Fruit fly (Drosophila melanogaster) whole organism, prepupa: ENCODE measurements around the gene RhoGEF3.

ENCODE experiments used
- Blimp-1 ChIP-seq: fragments of 200-800 bp; sonication (Bioruptor generic); optimal IDR thresholded peaks from 3 replicates; lab custom pipeline; 2017; ENCODE audit warnings: missing biosample characterization, missing genetic modification characterization, mild to moderate bottlenecking, moderate library complexity, missing genetic modification reagents
- CG10631 ChIP-seq: fragments of 200-800 bp; sonication (Bioruptor generic); optimal IDR thresholded peaks from 2 replicates; lab custom pipeline; 2016; ENCODE audit warnings: missing biosample characterization, missing genetic modification characterization
- CG10669 ChIP-seq: fragments of 200-800 bp; sonication (Bioruptor generic); optimal IDR thresholded peaks from 3 replicates; lab custom pipeline; 2018; ENCODE audit warnings: missing biosample characterization, mild to moderate bottlenecking, missing genetic modification characterization, moderate library complexity
- CG11762 ChIP-seq: fragments of 200-800 bp; sonication (Bioruptor generic); optimal IDR thresholded peaks from 3 replicates; lab custom pipeline; 2016; ENCODE audit warnings: missing biosample characterization, missing genetic modification characterization; ENCODE audit not compliant: insufficient read depth
- CG11902 ChIP-seq: fragments of 200-800 bp; sonication (Bioruptor generic); optimal IDR thresholded peaks from 3 replicates; lab custom pipeline; 2016; ENCODE audit warnings: missing biosample characterization, missing genetic modification characterization
- CG15336 ChIP-seq: fragments of 200-800 bp; sonication (Bioruptor generic); IDR thresholded peaks from 2 replicates; pipeline ENCODE4 v1.3.6; 2022; ENCODE audit warnings: missing biosample characterization, missing genetic modification characterization
- CG1621 ChIP-seq: fragments of 200-800 bp; sonication (Bioruptor generic); optimal IDR thresholded peaks from 3 replicates; lab custom pipeline; 2018; ENCODE audit warnings: missing biosample characterization, mild to moderate bottlenecking, missing genetic modification characterization
- CG16779 ChIP-seq: fragments of 200-800 bp; sonication (Bioruptor generic); optimal IDR thresholded peaks from 3 replicates; lab custom pipeline; 2017; ENCODE audit warnings: missing biosample characterization, mild to moderate bottlenecking, missing genetic modification characterization
- CG31627 ChIP-seq: fragments of 200-800 bp; sonication (Bioruptor generic); optimal IDR thresholded peaks from 3 replicates; lab custom pipeline; 2016; ENCODE audit warnings: missing biosample characterization, missing genetic modification characterization
- CG4318 ChIP-seq: fragments of 200-800 bp; sonication (Bioruptor generic); optimal IDR thresholded peaks from 3 replicates; lab custom pipeline; 2017; ENCODE audit warnings: missing biosample characterization, mild to moderate bottlenecking, missing genetic modification characterization
- CG6163 ChIP-seq: fragments of 200-800 bp; sonication (Bioruptor generic); IDR thresholded peaks from 3 replicates; pipeline ENCODE4 v1.3.6; 2022; ENCODE audit warnings: missing biosample characterization, missing genetic modification characterization
- CG6808 ChIP-seq: fragments of 200-800 bp; sonication (Bioruptor generic); optimal IDR thresholded peaks from 3 replicates; lab custom pipeline; 2017; ENCODE audit warnings: missing biosample characterization, missing genetic modification characterization, mild to moderate bottlenecking, moderate library complexity, missing genetic modification reagents
- CG8119 ChIP-seq: fragments of 200-800 bp; sonication (Bioruptor generic); IDR thresholded peaks from 3 replicates; pipeline ENCODE4 v1.3.6; 2022; ENCODE audit warnings: missing biosample characterization, missing genetic modification characterization
- CG8319 ChIP-seq: fragments of 200-800 bp; sonication (Bioruptor generic); optimal IDR thresholded peaks from 3 replicates; lab custom pipeline; 2016; ENCODE audit warnings: missing biosample characterization, missing genetic modification characterization
- Ets21C ChIP-seq: fragments of 200-800 bp; sonication (Bioruptor generic); optimal IDR thresholded peaks from 3 replicates; lab custom pipeline; 2016; ENCODE audit warnings: missing biosample characterization, missing genetic modification characterization
- Ets96B ChIP-seq: fragments of 200-800 bp; optimal IDR thresholded peaks from 2 replicates; lab custom pipeline; 2019; ENCODE audit warnings: missing biosample characterization, mild to moderate bottlenecking, missing genetic modification characterization, moderate library complexity
- Hr38 ChIP-seq: sonication (Bioruptor generic); optimal IDR thresholded peaks from 2 replicates; lab custom pipeline; 2016; ENCODE audit warnings: missing biosample characterization, missing genetic modification characterization
- Met ChIP-seq: fragments of 200-800 bp; sonication (Bioruptor generic); optimal IDR thresholded peaks from 3 replicates; lab custom pipeline; 2016; ENCODE audit warnings: missing biosample characterization, missing genetic modification characterization
- OdsH ChIP-seq: fragments of 200-800 bp; sonication (Bioruptor generic); optimal IDR thresholded peaks from 3 replicates; lab custom pipeline; 2016; ENCODE audit warnings: missing biosample characterization, missing genetic modification characterization
- Smox ChIP-seq: fragments of 200-800 bp; sonication (Bioruptor generic); optimal IDR thresholded peaks from 3 replicates; lab custom pipeline; 2016; ENCODE audit warnings: missing biosample characterization, missing genetic modification characterization
- Sox102F ChIP-seq: fragments of 200-800 bp; sonication (Bioruptor generic); optimal IDR thresholded peaks from 2 replicates; lab custom pipeline; 2016; ENCODE audit warnings: missing biosample characterization, mild to moderate bottlenecking, missing genetic modification characterization
- Sox14 ChIP-seq: fragments of 200-800 bp; sonication (Bioruptor generic); optimal IDR thresholded peaks from 3 replicates; lab custom pipeline; 2016; ENCODE audit warnings: missing biosample characterization, missing genetic modification characterization
- Sox15 ChIP-seq: fragments of 200-800 bp; sonication (Bioruptor generic); optimal IDR thresholded peaks from 3 replicates; lab custom pipeline; 2016; ENCODE audit warnings: missing biosample characterization, missing genetic modification characterization
- achi ChIP-seq: fragments of 200-800 bp; sonication (Bioruptor generic); optimal IDR thresholded peaks from 3 replicates; lab custom pipeline; 2016; ENCODE audit warnings: missing biosample characterization, missing genetic modification characterization
- eg ChIP-seq: fragments of 200-800 bp; sonication (Bioruptor generic); IDR thresholded peaks from 3 replicates; pipeline ENCODE4 v1.3.6; 2022; ENCODE audit warnings: missing biosample characterization, missing genetic modification characterization
- fkh ChIP-seq: fragments of 200-800 bp; sonication (Bioruptor generic); optimal IDR thresholded peaks from 3 replicates; lab custom pipeline; 2017; ENCODE audit warnings: missing biosample characterization, mild to moderate bottlenecking, missing genetic modification characterization, moderate library complexity
- lz ChIP-seq: fragments of 200-800 bp; sonication (Bioruptor generic); optimal IDR thresholded peaks from 3 replicates; lab custom pipeline; 2016; ENCODE audit warnings: missing biosample characterization, missing genetic modification characterization
- net ChIP-seq: fragments of 200-800 bp; sonication (Bioruptor generic); optimal IDR thresholded peaks from 3 replicates; lab custom pipeline; 2016; ENCODE audit warnings: missing biosample characterization, missing genetic modification characterization
- spab ChIP-seq: fragments of 200-800 bp; sonication (Bioruptor generic); optimal IDR thresholded peaks from 2 replicates; lab custom pipeline; 2017; ENCODE audit warnings: missing biosample characterization, mild to moderate bottlenecking, missing genetic modification characterization, missing genetic modification reagents
- ss ChIP-seq, 2 experiments: fragments of 200-800 bp; sonication (Bioruptor generic); optimal IDR thresholded peaks; 2 replicates in 1 of 2; 3 replicates in 1 of 2; lab custom pipeline; 2017 to 2018; ENCODE audit warnings: mild to moderate bottlenecking in 2 of 2, missing biosample characterization in 2 of 2, missing genetic modification characterization in 2 of 2, moderate library complexity in 1 of 2
- svp ChIP-seq: fragments of 200-800 bp; sonication (Bioruptor generic); peaks from one replicate; lab custom pipeline; 2016; ENCODE audit warnings: missing biosample characterization, missing genetic modification characterization
- vri ChIP-seq: fragments of 200-800 bp; sonication (Bioruptor generic); optimal IDR thresholded peaks from 3 replicates; lab custom pipeline; 2016; ENCODE audit warnings: missing biosample characterization, mild to moderate bottlenecking, missing genetic modification characterization

The RhoGEF3 gene

DNA sequence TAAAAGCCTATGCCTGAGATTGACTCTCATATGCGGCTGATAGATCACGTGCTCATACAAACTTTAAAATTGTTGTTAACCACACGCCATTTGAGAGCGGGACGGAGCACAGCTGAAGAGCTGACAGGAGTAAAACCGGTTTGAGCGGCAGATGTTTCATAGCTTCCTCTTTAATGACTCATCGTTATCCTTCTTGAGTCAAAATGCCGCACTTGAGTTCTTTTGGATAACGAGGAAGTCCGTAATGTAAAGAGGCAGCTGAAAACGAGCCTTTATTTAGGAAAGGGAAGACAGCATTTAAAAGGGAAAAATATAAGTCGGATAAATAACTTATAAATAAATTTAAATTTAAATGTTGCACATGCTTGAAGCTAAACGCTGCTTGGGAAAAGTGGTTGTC, 20.0 kb downstream of the RhoGEF3 start:
- TF ChIP-seq ss (GFP tag; optimal IDR thresholded peaks at IDR 0.05; lab: Kevin White, UChicago) (peak in 1 of 2 experiments; percentile 6), Ets96B (no peak)

- TF ChIP-seq Sox14 (GFP tag; lab: Kevin White, UChicago) (no peak), lz (GFP tag; lab: Kevin White, UChicago) (no peak), CG15336 (no peak), OdsH (GFP tag; lab: Kevin White, UChicago) (no peak), Sox102F (GFP tag; lab: Kevin White, UChicago) (no peak), CG11762 (GFP tag; lab: Kevin White, UChicago) (no peak), eg (no peak), CG10669 (no peak), net (GFP tag; lab: Kevin White, UChicago) (no peak), CG4318 (no peak), CG8319 (GFP tag; lab: Kevin White, UChicago) (no peak), Met (GFP tag; lab: Kevin White, UChicago) (no peak), CG11902 (GFP tag; lab: Kevin White, UChicago) (no peak), spab (no peak), CG31627 (GFP tag; lab: Kevin White, UChicago) (no peak)
These were observed 21.2 kb downstream of the RhoGEF3 start for dm6 chr3L:298459-298858.

dm6 chr3L:299952-300605, 22.8 kb downstream of the RhoGEF3 start:
- peak; percentile 71 for TF ChIP-seq svp (GFP tag; lab: Kevin White, UChicago)
- TF ChIP-seq Ets96B: no peak

DNA sequence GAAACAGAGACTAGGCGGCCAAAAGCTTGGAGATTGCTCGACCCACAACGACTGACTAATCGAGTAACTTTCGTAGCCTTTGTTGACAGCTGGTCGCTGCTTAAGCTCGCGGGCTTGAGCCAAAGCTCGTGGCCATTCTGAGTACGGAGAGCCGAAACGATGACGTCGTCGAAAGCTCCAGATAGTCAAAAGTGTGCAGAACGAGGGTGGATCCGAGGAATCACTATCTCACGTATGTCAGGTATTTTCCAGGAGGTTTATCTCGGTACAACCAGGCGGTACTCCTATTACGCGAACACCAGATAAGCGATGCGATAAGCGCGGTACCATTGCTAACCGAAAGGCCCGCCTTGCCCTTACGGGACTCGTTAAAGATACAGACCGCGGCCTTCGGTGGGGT, 34.4 kb downstream of the RhoGEF3 start:
- TF ChIP-seq vri (GFP tag; lab: Kevin White, UChicago) (peak; percentile 95), svp (GFP tag; lab: Kevin White, UChicago) (peak; percentile 84), CG15336 (no peak)

- no peak for TF ChIP-seq achi (GFP tag; lab: Kevin White, UChicago)
- no peak for TF ChIP-seq fkh (GFP tag; lab: Kevin White, UChicago)
- no peak for TF ChIP-seq CG8119 (GFP tag; lab: Robert Waterston, UW)
- no peak for TF ChIP-seq Sox15 (GFP tag; lab: Kevin White, UChicago)
- no peak for TF ChIP-seq vri (GFP tag; lab: Kevin White, UChicago)
- TF ChIP-seq svp (GFP tag; lab: Kevin White, UChicago): no peak
- no peak for TF ChIP-seq Blimp-1 (GFP tag; lab: Kevin White, UChicago)
- TF ChIP-seq CG8319 (GFP tag; lab: Kevin White, UChicago): no peak
- TF ChIP-seq CG16779 (tag; lab: Kevin White, UChicago): no peak
- TF ChIP-seq CG6163 (GFP tag; lab: Robert Waterston, UW): no peak
- no peak for TF ChIP-seq CG6808 (GFP tag; lab: Kevin White, UChicago)
These were observed 35.1 kb downstream of the RhoGEF3 start for dm6 chr3L:312323-312722.

dm6 chr3L:315140-315539, 37.9 kb downstream of the RhoGEF3 start:
- peak; percentile 64 for TF ChIP-seq CG1621 (tag; lab: Kevin White, UChicago)
- TF ChIP-seq CG10631 (GFP tag; lab: Kevin White, UChicago): no peak
- no peak for TF ChIP-seq svp (GFP tag; lab: Kevin White, UChicago)
- TF ChIP-seq Hr38 (GFP tag; lab: Kevin White, UChicago): no peak
- no peak for TF ChIP-seq fkh (GFP tag; lab: Kevin White, UChicago)
- no peak for TF ChIP-seq Ets21C (GFP tag; lab: Kevin White, UChicago)
- TF ChIP-seq Smox (GFP tag; lab: Kevin White, UChicago): no peak
- no peak for TF ChIP-seq Ets96B
- no peak for TF ChIP-seq spab
